Fruit fly (Drosophila melanogaster) whole organism, embryonic: Measurements from ENCODE around the gene CG43689.

ENCODE experiments used
- CG7963 ChIP-seq: fragments of 200-800 bp; sonication (Bioruptor generic); IDR thresholded peaks from 3 replicates; pipeline ENCODE4 v1.3.6; 2022; ENCODE audit warnings: missing biosample characterization, missing genetic modification characterization; ENCODE audit not compliant: partially characterized antibody
- en ChIP-seq: fragments of 200-800 bp; sonication (Bioruptor generic); optimal IDR thresholded peaks from 2 replicates; lab custom pipeline; 2016; ENCODE audit warnings: missing biosample characterization, missing genetic modification characterization
- tio ChIP-seq: fragments of 200-800 bp; sonication (Bioruptor generic); optimal IDR thresholded peaks from 2 replicates; lab custom pipeline; 2017; ENCODE audit warnings: missing biosample characterization, missing genetic modification characterization, inconsistent platforms

- TF ChIP-seq tio (no peak), CG7963 (no peak), en (no peak)
Observed at dm6 chrX:4089012-4089649, 13.6 kb downstream of the CG43689 start.
